Fruit fly (Drosophila melanogaster): Measurements from ENCODE around the gene Dus4.

Gene Dus4

dm6 chr2L:19048912-19049311 is 14.2 kb upstream of the Dus4 start, which contains the start of gene CG10470 (continued):
- TF ChIP-seq NC2β (GFP tag; optimal IDR thresholded peaks at IDR 0.05) (no peak), Lim3 (GFP tag; IDR thresholded peaks at IDR 0.05) (no peak), pan (optimal IDR thresholded peaks at IDR 0.05) (no peak), pan (GFP tag; optimal IDR thresholded peaks at IDR 0.05 in 1 of 2, IDR thresholded peaks at IDR 0.05 in 1 of 2) (no peak), Dp (GFP tag; optimal IDR thresholded peaks at IDR 0.05) (no peak), tgo (GFP tag; IDR thresholded peaks at IDR 0.05) (no peak), vfl (GFP tag; optimal IDR thresholded peaks at IDR 0.05) (no peak), CG12071 (GFP tag; optimal IDR thresholded peaks at IDR 0.05) (no peak), pita (GFP tag; optimal IDR thresholded peaks at IDR 0.05) (no peak), MBD-R2 (GFP tag; IDR thresholded peaks at IDR 0.05) (peak; percentile 56; the same call in 1 of the 2 replicates), CG1792 (GFP tag; optimal IDR thresholded peaks at IDR 0.05) (no peak), exex (tag; optimal IDR thresholded peaks at IDR 0.05) (no peak), caup (GFP tag; optimal IDR thresholded peaks at IDR 0.05; ENCODE audit: severe bottlenecking) (no peak), CG4328 (GFP tag; optimal IDR thresholded peaks at IDR 0.05) (no peak), E2f2 (GFP tag; IDR thresholded peaks at IDR 0.05) (no peak), CG10959 (GFP tag; IDR thresholded peaks at IDR 0.05) (no peak), Mad (GFP tag; optimal IDR thresholded peaks at IDR 0.05) (no peak), az2 (GFP tag; optimal IDR thresholded peaks at IDR 0.05) (no peak), fu2 (GFP tag; optimal IDR thresholded peaks at IDR 0.05) (no peak), prd (optimal IDR thresholded peaks at IDR 0.05) (no peak), prd (GFP tag; IDR thresholded peaks at IDR 0.05) (no peak), CG3995 (GFP tag; optimal IDR thresholded peaks at IDR 0.05) (no peak), chif (GFP tag; optimal IDR thresholded peaks at IDR 0.05) (no peak), Fer1 (GFP tag; optimal IDR thresholded peaks at IDR 0.05) (peak; percentile 13), CG31441 (GFP tag; IDR thresholded peaks at IDR 0.05) (peak; percentile 34; the same call in 1 of the 2 replicates), vvl (GFP tag; IDR thresholded peaks at IDR 0.05) (peak; percentile 53; the same call in 1 of the 2 replicates), pzg (GFP tag; optimal IDR thresholded peaks at IDR 0.05) (peak; percentile 46), jigr1 (GFP tag; IDR thresholded peaks at IDR 0.05) (no peak), CG4404 (GFP tag; IDR thresholded peaks at IDR 0.05) (no peak), Oli (tag; optimal IDR thresholded peaks at IDR 0.05) (no peak), cwo (GFP tag; optimal IDR thresholded peaks at IDR 0.05) (no peak), CG18764 (GFP tag; optimal IDR thresholded peaks at IDR 0.05) (no peak), Atf6 (GFP tag; IDR thresholded peaks at IDR 0.05) (no peak), CG6654 (GFP tag; optimal IDR thresholded peaks at IDR 0.05) (no peak), Camta (GFP tag; optimal IDR thresholded peaks at IDR 0.05) (no peak), sens (GFP tag) (peak; percentile 87), Nf-YC (tag; optimal IDR thresholded peaks at IDR 0.05) (peak; percentile 19), CG11247 (GFP tag; IDR thresholded peaks at IDR 0.05) (no peak), CG17361 (GFP tag; IDR thresholded peaks at IDR 0.05) (peak; percentile 41; the same call in 2 of the 3 replicates), dmrt11E (tag; optimal IDR thresholded peaks at IDR 0.05) (no peak), CG12659 (GFP tag; optimal IDR thresholded peaks at IDR 0.05) (peak; percentile 24), usp (GFP tag; optimal IDR thresholded peaks at IDR 0.05) (no peak), Hr51 (GFP tag; optimal IDR thresholded peaks at IDR 0.05) (peak in 1 of 2 experiments; percentile 57), Opbp (GFP tag; IDR thresholded peaks at IDR 0.05; ENCODE audit: partially characterized antibody) (peak; percentile 82; the same call in 2 of the 3 replicates), pb (GFP tag; optimal IDR thresholded peaks at IDR 0.05) (no peak), CG3847 (GFP tag; IDR thresholded peaks at IDR 0.05) (no peak), CG2199 (GFP tag; IDR thresholded peaks at IDR 0.05) (no peak), wek (GFP tag; optimal IDR thresholded peaks at IDR 0.05) (peak; percentile 96), CG10565 (GFP tag; optimal IDR thresholded peaks at IDR 0.05) (no peak), PHDP (tag; optimal IDR thresholded peaks at IDR 0.05) (peak; percentile 50), ase (GFP tag; IDR thresholded peaks at IDR 0.05) (no peak), CG16863 (GFP tag; optimal IDR thresholded peaks at IDR 0.05) (no peak), CG11723 (GFP tag; optimal IDR thresholded peaks at IDR 0.05) (no peak)

Measured in whole organism, embryonic.